Worm (Caenorhabditis elegans) whole organism, L3 larva: ENCODE data around the gene srj-52.

Experiments used
- R02D3.7 ChIP-seq: fragments of 150-350 bp; optimal IDR thresholded peaks from 2 replicates; lab custom pipeline; 2014; ENCODE audit warnings: missing biosample characterization, missing genetic modification characterization
- ZK546.5 ChIP-seq: sonication (generic microtip); optimal IDR thresholded peaks from 2 replicates; lab custom pipeline; 2017; ENCODE audit warnings: missing biosample characterization, missing genetic modification characterization
- ama-1 ChIP-seq: fragments of 150-350 bp; optimal IDR thresholded peaks from 2 replicates; lab custom pipeline; 2018
- ceh-16 ChIP-seq: sonication (generic microtip); optimal IDR thresholded peaks from 2 replicates; lab custom pipeline; 2017; ENCODE audit warnings: missing biosample characterization, missing genetic modification characterization
- ceh-82 ChIP-seq: fragments of 150-350 bp; optimal IDR thresholded peaks from 2 replicates; lab custom pipeline; 2014; ENCODE audit warnings: missing biosample characterization, missing genetic modification characterization
- ceh-9 ChIP-seq: sonication (generic microtip); optimal IDR thresholded peaks from 2 replicates; lab custom pipeline; 2018; ENCODE audit warnings: missing biosample characterization, missing genetic modification characterization
- daf-12 ChIP-seq: fragments of 150-350 bp; optimal IDR thresholded peaks from 2 replicates; lab custom pipeline; 2014; ENCODE audit warnings: missing biosample characterization, missing genetic modification reagents, missing genetic modification characterization
- egl-5 ChIP-seq: fragments of 150-350 bp; optimal IDR thresholded peaks from 2 replicates; lab custom pipeline; 2017; ENCODE audit warnings: missing biosample characterization, missing genetic modification reagents, missing genetic modification characterization, inconsistent platforms
- elt-1 ChIP-seq: fragments of 150-350 bp; optimal IDR thresholded peaks from 2 replicates; lab custom pipeline; 2014; ENCODE audit warnings: missing biosample characterization, missing genetic modification characterization
- elt-2 ChIP-seq: sonication (generic microtip); optimal IDR thresholded peaks from 2 replicates; lab custom pipeline; 2016; ENCODE audit warnings: missing genetic modification reagents, mild to moderate bottlenecking, missing genetic modification characterization, missing compliant biosample characterization
- eor-1 ChIP-seq, 2 experiments: fragments of 150-350 bp; optimal IDR thresholded peaks; 2 replicates each; lab custom pipeline; 2014 to 2018; ENCODE audit warnings: missing biosample characterization in 2 of 2, missing genetic modification characterization in 2 of 2
- fkh-10 ChIP-seq: sonication (generic microtip); optimal IDR thresholded peaks from 2 replicates; lab custom pipeline; 2017; ENCODE audit warnings: missing biosample characterization, missing genetic modification reagents, missing genetic modification characterization
- fkh-2 ChIP-seq: fragments of 150-350 bp; optimal IDR thresholded peaks from 2 replicates; lab custom pipeline; 2014; ENCODE audit warnings: missing biosample characterization, missing genetic modification reagents, missing genetic modification characterization
- fos-1 ChIP-seq: fragments of 150-350 bp; optimal IDR thresholded peaks from 2 replicates; lab custom pipeline; 2014; ENCODE audit warnings: missing biosample characterization, missing genetic modification characterization
- hmg-11 ChIP-seq: sonication (generic microtip); optimal IDR thresholded peaks from 2 replicates; lab custom pipeline; 2016; ENCODE audit warnings: missing genetic modification characterization, missing compliant biosample characterization
- jun-1 ChIP-seq: fragments of 150-350 bp; optimal IDR thresholded peaks from 2 replicates; lab custom pipeline; 2014; ENCODE audit warnings: missing biosample characterization, missing genetic modification reagents, missing genetic modification characterization
- lin-15B ChIP-seq: fragments of 150-350 bp; optimal IDR thresholded peaks from 2 replicates; lab custom pipeline; 2014; ENCODE audit warnings: missing biosample characterization, missing genetic modification characterization
- lin-39 ChIP-seq: fragments of 150-350 bp; optimal IDR thresholded peaks from 2 replicates; lab custom pipeline; 2018; ENCODE audit warnings: missing biosample characterization, missing genetic modification reagents, missing genetic modification characterization
- mdl-1 ChIP-seq: fragments of 150-350 bp; optimal IDR thresholded peaks from 2 replicates; lab custom pipeline; 2014; ENCODE audit warnings: missing biosample characterization, missing genetic modification characterization
- mml-1 ChIP-seq: fragments of 150-350 bp; sonication (generic microtip); optimal IDR thresholded peaks from 3 replicates; lab custom pipeline; 2014; ENCODE audit warnings: missing biosample characterization, missing genetic modification characterization
- nfya-1 ChIP-seq: sonication (generic microtip); optimal IDR thresholded peaks from 2 replicates; lab custom pipeline; 2017; ENCODE audit warnings: missing genetic modification characterization, mild to moderate bottlenecking, missing compliant biosample characterization, antibody characterized with exemption, moderate library complexity; ENCODE audit not compliant: insufficient read depth
- nhr-11 ChIP-seq: fragments of 150-350 bp; optimal IDR thresholded peaks from 2 replicates; lab custom pipeline; 2014; ENCODE audit warnings: missing biosample characterization, missing genetic modification characterization
- nhr-23 ChIP-seq: fragments of 150-350 bp; optimal IDR thresholded peaks from 2 replicates; lab custom pipeline; 2014; ENCODE audit warnings: missing biosample characterization, missing genetic modification reagents, missing genetic modification characterization
- nhr-237 ChIP-seq: fragments of 150-350 bp; optimal IDR thresholded peaks from 2 replicates; lab custom pipeline; 2014; ENCODE audit warnings: missing biosample characterization, missing genetic modification characterization
- nhr-25 ChIP-seq: sonication (generic microtip); optimal IDR thresholded peaks from 2 replicates; lab custom pipeline; 2017; ENCODE audit warnings: missing biosample characterization, missing genetic modification characterization
- nhr-28 ChIP-seq: fragments of 150-350 bp; optimal IDR thresholded peaks from 2 replicates; lab custom pipeline; 2014; ENCODE audit warnings: missing biosample characterization, missing genetic modification characterization
- nhr-43 ChIP-seq: sonication (generic microtip); optimal IDR thresholded peaks from 2 replicates; lab custom pipeline; 2016; ENCODE audit warnings: mild to moderate bottlenecking, missing genetic modification characterization, missing compliant biosample characterization; ENCODE audit not compliant: poor library complexity, severe bottlenecking
- nhr-67 ChIP-seq: fragments of 150-350 bp; optimal IDR thresholded peaks from 2 replicates; lab custom pipeline; 2014; ENCODE audit warnings: missing biosample characterization, missing genetic modification characterization
- nhr-77 ChIP-seq: fragments of 150-350 bp; optimal IDR thresholded peaks from 2 replicates; lab custom pipeline; 2014; ENCODE audit warnings: missing biosample characterization, missing genetic modification characterization
- pha-4 ChIP-seq: fragments of 150-350 bp; optimal IDR thresholded peaks from 2 replicates; lab custom pipeline; 2014; ENCODE audit warnings: missing biosample characterization, missing genetic modification reagents, missing genetic modification characterization
- pqm-1 ChIP-seq: fragments of 150-350 bp; optimal IDR thresholded peaks from 2 replicates; lab custom pipeline; 2017; ENCODE audit warnings: missing biosample characterization, missing genetic modification characterization, inconsistent platforms
- sea-2 ChIP-seq: fragments of 150-350 bp; sonication (generic microtip); optimal IDR thresholded peaks from 4 replicates; lab custom pipeline; 2014; ENCODE audit warnings: missing biosample characterization, missing genetic modification reagents, missing genetic modification characterization
- snpc-4 ChIP-seq: fragments of 150-350 bp; optimal IDR thresholded peaks from 2 replicates; lab custom pipeline; 2014; ENCODE audit warnings: missing biosample characterization, missing genetic modification characterization
- unc-39 ChIP-seq: sonication (generic microtip); optimal IDR thresholded peaks from 4 replicates; lab custom pipeline; 2017; ENCODE audit warnings: missing biosample characterization, missing genetic modification characterization
- unc-62 ChIP-seq: fragments of 150-350 bp; sonication (generic microtip); optimal IDR thresholded peaks from 4 replicates; lab custom pipeline; 2014; ENCODE audit warnings: missing biosample characterization, missing genetic modification reagents, missing genetic modification characterization
- ztf-11 ChIP-seq: fragments of 150-350 bp; optimal IDR thresholded peaks from 2 replicates; lab custom pipeline; 2014; ENCODE audit warnings: missing biosample characterization, missing genetic modification characterization
- ztf-4 ChIP-seq: fragments of 150-350 bp; optimal IDR thresholded peaks from 2 replicates; lab custom pipeline; 2014; ENCODE audit warnings: missing biosample characterization, missing genetic modification characterization

The srj-52 gene

DNA sequence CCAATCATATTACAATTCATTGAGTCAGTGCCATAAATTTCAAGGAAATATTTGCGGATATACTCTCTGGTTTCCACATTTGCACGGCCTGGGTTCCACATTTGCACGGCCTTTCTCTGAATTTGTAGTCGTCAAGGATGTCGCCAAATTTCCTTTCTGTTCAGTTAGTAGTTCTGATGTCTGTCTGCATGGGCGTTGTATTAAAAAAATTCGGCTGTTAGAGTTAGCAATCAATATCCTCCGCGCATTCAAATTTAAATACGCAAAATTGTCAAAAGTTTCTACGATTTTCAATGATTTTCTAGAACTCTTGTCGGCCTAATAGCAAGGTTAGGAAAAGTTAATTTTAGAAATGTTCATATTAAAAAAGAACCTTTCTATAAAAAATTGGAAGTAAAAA lies at the start of gene srj-52:
srj-52 (minus strand) TSS at position 101 of the 400 bp plus-strand sequence.
- TF ChIP-seq nhr-28 (tag; lab: Kevin White, UChicago): no peak
- TF ChIP-seq nhr-11: no peak
- TF ChIP-seq ceh-16: no peak
- TF ChIP-seq daf-12 (tag; lab: Kevin White, UChicago): no peak
- no peak for TF ChIP-seq unc-39 (tag; lab: Kevin White, UChicago)
- no peak for TF ChIP-seq nfya-1 (tag; lab: Kevin White, UChicago)
- TF ChIP-seq elt-2 (tag; lab: Kevin White, UChicago): no peak
- TF ChIP-seq fos-1: no peak
- TF ChIP-seq nhr-237 (tag; lab: Kevin White, UChicago): no peak
- TF ChIP-seq mdl-1: no peak
- no peak for TF ChIP-seq ZK546.5 (tag; lab: Kevin White, UChicago)
- TF ChIP-seq ama-1: no peak
- no peak for TF ChIP-seq sea-2
- TF ChIP-seq hmg-11 (tag; lab: Kevin White, UChicago): no peak
- no peak for TF ChIP-seq fkh-2 (tag; lab: Kevin White, UChicago)
- TF ChIP-seq nhr-77: no peak
- TF ChIP-seq nhr-67: no peak
- no peak for TF ChIP-seq fkh-10 (GFP tag; lab: Kevin White, UChicago)
- TF ChIP-seq lin-15B: no peak
- no peak for TF ChIP-seq nhr-43 (tag; lab: Kevin White, UChicago)

- no peak for TF ChIP-seq nhr-43 (tag; lab: Kevin White, UChicago)
- no peak for TF ChIP-seq hmg-11 (tag; lab: Kevin White, UChicago)
- TF ChIP-seq lin-15B: no peak
- TF ChIP-seq lin-39 (tag; lab: Kevin White, UChicago): no peak
- TF ChIP-seq ztf-4: no peak
- no peak for TF ChIP-seq snpc-4 (tag; lab: Kevin White, UChicago)
- no peak for TF ChIP-seq egl-5
- no peak for TF ChIP-seq ceh-82 (tag; lab: Kevin White, UChicago)
- no peak for TF ChIP-seq nhr-237 (tag; lab: Kevin White, UChicago)
- no peak for TF ChIP-seq ceh-9
- TF ChIP-seq unc-62: no peak
- no peak for TF ChIP-seq fkh-10 (GFP tag; lab: Kevin White, UChicago)
- no peak for TF ChIP-seq sea-2
- TF ChIP-seq daf-12 (tag; lab: Kevin White, UChicago): no peak
- TF ChIP-seq nhr-67: no peak
- TF ChIP-seq mdl-1: no peak
- no peak for TF ChIP-seq elt-1
- no peak for TF ChIP-seq ZK546.5 (tag; lab: Kevin White, UChicago)
These were observed 47.5 kb upstream of the srj-52 start, which contains the start of gene str-134 for ce11 chrV:743348-743747. Gene str-134 (plus strand): TSS chrV:743648.

DNA sequence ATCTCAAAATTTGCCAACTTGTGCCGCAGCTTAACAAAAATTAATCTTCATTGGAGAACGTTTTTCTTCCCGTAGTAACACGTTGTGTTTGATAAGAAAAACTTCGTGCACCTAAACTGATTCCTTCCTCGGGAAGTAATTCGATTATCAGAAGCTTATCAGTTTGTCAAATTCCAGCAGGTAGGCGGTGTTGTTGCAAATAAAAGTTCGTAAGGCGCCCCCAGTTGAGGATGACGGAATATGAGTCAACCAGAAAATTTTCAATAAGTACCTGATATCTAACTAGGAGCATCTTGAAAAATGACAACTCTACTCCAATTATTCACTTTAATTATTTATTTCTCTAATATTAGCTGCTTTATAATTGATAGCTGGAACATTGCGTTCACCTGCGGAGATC lies 46.0 kb upstream of the srj-52 start, which contains the start of gene C05E4.7:
C05E4.7 (plus strand) TSS at position 301 of the 400 bp plus-strand sequence.
- TF ChIP-seq R02D3.7 (tag; lab: Kevin White, UChicago) (no peak), ZK546.5 (tag; lab: Kevin White, UChicago) (no peak), nhr-25 (tag; lab: Kevin White, UChicago) (no peak), jun-1 (tag; lab: Kevin White, UChicago) (no peak), eor-1 (tag; optimal IDR thresholded peaks at IDR 0.05; lab: Kevin White, UChicago) (no peak), pqm-1 (tag; lab: Kevin White, UChicago) (no peak), snpc-4 (tag; lab: Kevin White, UChicago) (no peak), ceh-9 (no peak), pha-4 (tag; lab: Kevin White, UChicago) (no peak)

DNA sequence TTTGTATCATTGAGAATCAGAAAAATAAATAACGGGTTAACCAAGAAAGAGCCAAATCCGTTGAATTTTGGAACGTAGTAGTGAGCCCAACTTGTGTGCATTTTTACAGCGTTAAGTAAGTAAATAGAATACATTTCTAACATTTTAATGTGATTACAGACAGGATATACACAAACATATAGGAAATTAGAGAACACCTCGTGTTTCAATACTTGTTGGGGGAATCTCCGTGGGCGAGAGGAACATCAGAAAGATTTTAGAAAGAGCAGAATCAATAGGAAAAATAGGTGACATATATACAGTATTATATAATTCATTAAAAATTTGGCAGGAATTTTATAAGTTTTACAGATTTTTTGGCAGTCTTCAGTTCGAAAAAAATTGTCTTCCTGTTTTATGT lies 43.0 kb upstream of the srj-52 start, which contains the start of gene srj-24:
srj-24 (minus strand) TSS at position 101 of the 400 bp plus-strand sequence.
- no peak for TF ChIP-seq ama-1
- TF ChIP-seq pha-4 (tag; lab: Kevin White, UChicago): no peak
- TF ChIP-seq nhr-77: no peak
- TF ChIP-seq pqm-1 (tag; lab: Kevin White, UChicago): no peak
- TF ChIP-seq mml-1: no peak
- no peak for TF ChIP-seq ztf-11 (tag; lab: Kevin White, UChicago)
- no peak for TF ChIP-seq egl-5
- no peak for TF ChIP-seq nhr-23 (tag; lab: Kevin White, UChicago)
- TF ChIP-seq lin-15B: no peak
- TF ChIP-seq, all 47 proteins: peak for 0
